Worm (Caenorhabditis elegans) whole organism, early embryonic: ENCODE data around the gene tba-7.

Experiments
- ama-1 ChIP-seq: fragments of 150-350 bp; optimal IDR thresholded peaks from 2 replicates; lab custom pipeline; 2014
- flt-1 ChIP-seq: fragments of 200-800 bp; sonication (Bioruptor generic); IDR thresholded peaks from 2 replicates; pipeline ENCODE4 v1.3.6; 2022; ENCODE audit warnings: missing genetic modification characterization, missing compliant biosample characterization
- hmg-4 ChIP-seq: fragments of 200-800 bp; sonication (Bioruptor generic); optimal IDR thresholded peaks from 2 replicates; lab custom pipeline; 2018; ENCODE audit warnings: mild to moderate bottlenecking, missing genetic modification characterization, missing compliant biosample characterization
- pes-1 ChIP-seq: fragments of 200-800 bp; sonication (Bioruptor generic); IDR thresholded peaks from 2 replicates; pipeline ENCODE4 v1.3.6; 2022; ENCODE audit warnings: missing genetic modification reagents, missing genetic modification characterization, missing compliant biosample characterization
- tbx-37 ChIP-seq: fragments of 200-800 bp; sonication (Bioruptor generic); conservative IDR thresholded peaks from 2 replicates; pipeline ENCODE4 v1.3.6; 2022; ENCODE audit warnings: missing genetic modification reagents, missing genetic modification characterization, missing compliant biosample characterization

DNA sequence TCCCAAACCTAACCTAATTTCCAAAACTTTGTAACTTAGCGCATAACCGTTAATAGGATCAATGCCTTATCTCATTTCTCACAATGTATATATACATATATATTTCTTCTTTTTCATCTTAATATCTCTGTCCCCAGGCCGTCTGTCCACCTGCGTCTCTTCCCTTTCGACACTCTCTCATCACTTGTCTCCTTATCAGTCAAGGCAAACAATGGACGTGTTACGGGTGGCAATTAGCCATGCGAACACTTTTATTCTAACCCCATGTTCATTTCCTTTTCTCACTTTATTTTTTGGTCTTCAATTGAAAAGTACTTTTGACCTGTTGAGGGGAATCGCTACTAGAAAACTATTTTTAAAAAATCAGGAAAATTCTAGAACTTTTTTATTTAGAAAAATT lies 14.2 kb downstream of the tba-7 start:
- TF ChIP-seq ama-1 (lab: Kevin White, UChicago) (no peak), hmg-4 (GFP tag; lab: Kevin White, UChicago) (no peak), tbx-37 (GFP tag; lab: Robert Waterston, UW) (no peak), pes-1 (no peak), flt-1 (GFP tag; lab: Robert Waterston, UW) (no peak)
